Worm (Caenorhabditis elegans): ENCODE results near the gene fozi-1.

Gene fozi-1

ce11 chrIII:9328732-9329131 lies 47.2 kb downstream of the fozi-1 start:
- TF ChIP-seq ama-1 (optimal IDR thresholded peaks at IDR 0.05) = no peak

- TF ChIP-seq pes-1 (GFP tag; IDR thresholded peaks at IDR 0.05) (no peak), ets-7 (tag; optimal IDR thresholded peaks at IDR 0.05) (no peak), sea-1 (GFP tag; conservative IDR thresholded peaks at IDR 0.05) (no peak), ceh-13 (GFP tag; optimal IDR thresholded peaks at IDR 0.05) (no peak), scrt-1 (GFP tag; IDR thresholded peaks at IDR 0.05) (no peak), ama-1 (optimal IDR thresholded peaks at IDR 0.05) (no peak), aly-1 (tag; optimal IDR thresholded peaks at IDR 0.05) (no peak), F13C5.2 (tag; optimal IDR thresholded peaks at IDR 0.05) (no peak), flt-1 (GFP tag; IDR thresholded peaks at IDR 0.05) (no peak), hmbx-1 (tag; optimal IDR thresholded peaks at IDR 0.05) (no peak), tbx-11 (GFP tag; IDR thresholded peaks at IDR 0.05) (no peak), B0310.2 (tag; optimal IDR thresholded peaks at IDR 0.05) (no peak), ceh-36 (tag; optimal IDR thresholded peaks at IDR 0.05) (no peak), hnd-1 (tag; optimal IDR thresholded peaks at IDR 0.05) (no peak)
Measured at ce11 chrIII:9329266-9329665, 47.7 kb downstream of the fozi-1 start, which contains the start of gene C40H1.3. Gene C40H1.3 (minus strand): TSS chrIII:9329366.

- TF ChIP-seq scrt-1 (GFP tag; IDR thresholded peaks at IDR 0.05) = no peak
- no peak for TF ChIP-seq F13C5.2 (tag; optimal IDR thresholded peaks at IDR 0.05)
- no peak for TF ChIP-seq tbx-11 (GFP tag; IDR thresholded peaks at IDR 0.05)
- no peak for TF ChIP-seq ets-7 (tag; optimal IDR thresholded peaks at IDR 0.05)
- TF ChIP-seq B0310.2 (tag; optimal IDR thresholded peaks at IDR 0.05) = no peak
- TF ChIP-seq ceh-36 (tag; optimal IDR thresholded peaks at IDR 0.05) = no peak
- TF ChIP-seq hmbx-1 (tag; optimal IDR thresholded peaks at IDR 0.05) = no peak
- TF ChIP-seq hnd-1 (tag; optimal IDR thresholded peaks at IDR 0.05) = no peak
- TF ChIP-seq tbx-37 (GFP tag; conservative IDR thresholded peaks at IDR 0.05) = no peak
- TF ChIP-seq flt-1 (GFP tag; IDR thresholded peaks at IDR 0.05) = no peak
- no peak for TF ChIP-seq sea-1 (GFP tag; conservative IDR thresholded peaks at IDR 0.05)
- no peak for TF ChIP-seq tra-4 (tag; optimal IDR thresholded peaks at IDR 0.05)
- no peak for TF ChIP-seq pes-1 (GFP tag; IDR thresholded peaks at IDR 0.05)
- TF ChIP-seq ama-1 (optimal IDR thresholded peaks at IDR 0.05) = no peak
Measured at ce11 chrIII:9329790-9330366, 48.3 kb downstream of the fozi-1 start, which contains the start of gene ttr-5. Gene ttr-5 (plus strand): TSS chrIII:9330316.

- TF ChIP-seq hnd-1 (tag; optimal IDR thresholded peaks at IDR 0.05) (no peak), tbx-11 (GFP tag; IDR thresholded peaks at IDR 0.05) (no peak), pes-1 (GFP tag; IDR thresholded peaks at IDR 0.05) (no peak), ceh-36 (tag; optimal IDR thresholded peaks at IDR 0.05) (no peak), ets-7 (tag; optimal IDR thresholded peaks at IDR 0.05) (no peak), ceh-13 (GFP tag; optimal IDR thresholded peaks at IDR 0.05) (no peak), B0310.2 (tag; optimal IDR thresholded peaks at IDR 0.05) (no peak), aly-1 (tag; optimal IDR thresholded peaks at IDR 0.05) (no peak), tra-4 (tag; optimal IDR thresholded peaks at IDR 0.05) (no peak), sea-1 (GFP tag; conservative IDR thresholded peaks at IDR 0.05) (no peak), flt-1 (GFP tag; IDR thresholded peaks at IDR 0.05) (no peak), tbx-37 (GFP tag; conservative IDR thresholded peaks at IDR 0.05) (no peak), hmbx-1 (tag; optimal IDR thresholded peaks at IDR 0.05) (no peak), ama-1 (optimal IDR thresholded peaks at IDR 0.05) (no peak), F13C5.2 (tag; optimal IDR thresholded peaks at IDR 0.05) (no peak), hmg-4 (GFP tag; optimal IDR thresholded peaks at IDR 0.05) (no peak), scrt-1 (GFP tag; IDR thresholded peaks at IDR 0.05) (no peak)
Measured at ce11 chrIII:9331084-9331564, 49.5 kb downstream of the fozi-1 start, which contains the start of gene ufc-1. Gene ufc-1 (plus strand): TSS chrIII:9331514.

- TF ChIP-seq aly-1 (tag; optimal IDR thresholded peaks at IDR 0.05) (no peak), tbx-37 (GFP tag; conservative IDR thresholded peaks at IDR 0.05) (no peak), tra-4 (tag; optimal IDR thresholded peaks at IDR 0.05) (no peak), hmg-4 (GFP tag; optimal IDR thresholded peaks at IDR 0.05) (no peak), ceh-36 (tag; optimal IDR thresholded peaks at IDR 0.05) (no peak), hnd-1 (tag; optimal IDR thresholded peaks at IDR 0.05) (no peak)
Measured at ce11 chrIII:9334174-9334573, 52.6 kb downstream of the fozi-1 start, which contains the start of gene elo-4. Gene elo-4 (minus strand): TSS chrIII:9334274.

- TF ChIP-seq ceh-36 (tag; optimal IDR thresholded peaks at IDR 0.05) (no peak), hmg-4 (GFP tag; optimal IDR thresholded peaks at IDR 0.05) (no peak), ets-7 (tag; optimal IDR thresholded peaks at IDR 0.05) (no peak), sea-1 (GFP tag; conservative IDR thresholded peaks at IDR 0.05) (no peak), tbx-11 (GFP tag; IDR thresholded peaks at IDR 0.05) (no peak), ama-1 (optimal IDR thresholded peaks at IDR 0.05) (no peak), ceh-13 (GFP tag; optimal IDR thresholded peaks at IDR 0.05) (no peak), scrt-1 (GFP tag; IDR thresholded peaks at IDR 0.05) (no peak), hmbx-1 (tag; optimal IDR thresholded peaks at IDR 0.05) (no peak), tra-4 (tag; optimal IDR thresholded peaks at IDR 0.05) (no peak), pes-1 (GFP tag; IDR thresholded peaks at IDR 0.05) (no peak), F13C5.2 (tag; optimal IDR thresholded peaks at IDR 0.05) (no peak), aly-1 (tag; optimal IDR thresholded peaks at IDR 0.05) (no peak), hnd-1 (tag; optimal IDR thresholded peaks at IDR 0.05) (no peak), tbx-37 (GFP tag; conservative IDR thresholded peaks at IDR 0.05) (no peak), flt-1 (GFP tag; IDR thresholded peaks at IDR 0.05) (no peak), B0310.2 (tag; optimal IDR thresholded peaks at IDR 0.05) (no peak)
Measured at ce11 chrIII:9335076-9335475, 53.5 kb downstream of the fozi-1 start.

- TF ChIP-seq flt-1 (GFP tag; IDR thresholded peaks at IDR 0.05) (no peak), B0310.2 (tag; optimal IDR thresholded peaks at IDR 0.05) (no peak), aly-1 (tag; optimal IDR thresholded peaks at IDR 0.05) (no peak), pes-1 (GFP tag; IDR thresholded peaks at IDR 0.05) (no peak), hmbx-1 (tag; optimal IDR thresholded peaks at IDR 0.05) (no peak), scrt-1 (GFP tag; IDR thresholded peaks at IDR 0.05) (no peak), tbx-37 (GFP tag; conservative IDR thresholded peaks at IDR 0.05) (no peak), ceh-13 (GFP tag; optimal IDR thresholded peaks at IDR 0.05) (no peak), ets-7 (tag; optimal IDR thresholded peaks at IDR 0.05) (no peak), ceh-36 (tag; optimal IDR thresholded peaks at IDR 0.05) (no peak), tra-4 (tag; optimal IDR thresholded peaks at IDR 0.05) (no peak), hmg-4 (GFP tag; optimal IDR thresholded peaks at IDR 0.05) (no peak), ama-1 (optimal IDR thresholded peaks at IDR 0.05) (no peak), tbx-11 (GFP tag; IDR thresholded peaks at IDR 0.05) (no peak), sea-1 (GFP tag; conservative IDR thresholded peaks at IDR 0.05) (no peak), F13C5.2 (tag; optimal IDR thresholded peaks at IDR 0.05) (no peak), hnd-1 (tag; optimal IDR thresholded peaks at IDR 0.05) (no peak)
Measured at ce11 chrIII:9336807-9337206, 55.2 kb downstream of the fozi-1 start.

All from whole organism, early embryonic.